Fruit fly (Drosophila melanogaster): ENCODE results near the gene PNUTS.

PNUTS gene

dm6 chr2L:856690-857488, 13.4 kb upstream of the PNUTS start (continued):
- TF ChIP-seq CG6791 (GFP tag; IDR thresholded peaks at IDR 0.05; ENCODE audit: partially characterized antibody) (no peak), peb (GFP tag; IDR thresholded peaks at IDR 0.05) (peak; percentile 83), unpg (GFP tag; optimal IDR thresholded peaks at IDR 0.05) (peak; percentile 80), CG6683 (GFP tag; optimal IDR thresholded peaks at IDR 0.05) (peak; percentile 50), Dll (GFP tag; IDR thresholded peaks at IDR 0.05; ENCODE audit: partially characterized antibody) (no peak), CG17912 (GFP tag; optimal IDR thresholded peaks at IDR 0.05) (no peak), Gug (GFP tag; IDR thresholded peaks at IDR 0.05) (peak; percentile 85), CG1792 (GFP tag; optimal IDR thresholded peaks at IDR 0.05) (peak; percentile 58), ro (GFP tag; IDR thresholded peaks at IDR 0.05) (peak; percentile 44; the same call in 1 of the 2 replicates), gt (GFP tag; IDR thresholded peaks at IDR 0.05) (peak; percentile 68), BtbVII (GFP tag; optimal IDR thresholded peaks at IDR 0.05) (peak; percentile 10), Dek (tag; optimal IDR thresholded peaks at IDR 0.05) (peak; percentile 66), CG7357 (GFP tag; IDR thresholded peaks at IDR 0.05) (peak; percentile 42; the same call in 1 of the 3 replicates), pita (GFP tag; optimal IDR thresholded peaks at IDR 0.05) (no peak), CG13624 (GFP tag; optimal IDR thresholded peaks at IDR 0.05) (peak; percentile 51), CG9727 (GFP tag; optimal IDR thresholded peaks at IDR 0.05) (peak; percentile 66), CoRest (tag; optimal IDR thresholded peaks at IDR 0.05) (peak; percentile 76), Doc3 (GFP tag; IDR thresholded peaks at IDR 0.05; ENCODE audit: partially characterized antibody) (no peak), yki (optimal IDR thresholded peaks at IDR 0.05) (no peak), gem (tag; optimal IDR thresholded peaks at IDR 0.05) (peak; percentile 83), phol (tag; optimal IDR thresholded peaks at IDR 0.05) (peak; percentile 79), CG7987 (GFP tag; optimal IDR thresholded peaks at IDR 0.05) (peak; percentile 12), CG2889 (GFP tag; IDR thresholded peaks at IDR 0.05) (no peak), ranshi (GFP tag; IDR thresholded peaks at IDR 0.05) (peak; percentile 84), vnd (GFP tag; IDR thresholded peaks at IDR 0.05; ENCODE audit: partially characterized antibody) (no peak), CG10366 (GFP tag; IDR thresholded peaks at IDR 0.05) (peak; percentile 90), CG2116 (GFP tag; optimal IDR thresholded peaks at IDR 0.05) (no peak), Six4 (GFP tag; optimal IDR thresholded peaks at IDR 0.05) (peak; percentile 62), shn (GFP tag; optimal IDR thresholded peaks at IDR 0.05) (peak; percentile 47), her (GFP tag; optimal IDR thresholded peaks at IDR 0.05) (peak; percentile 53), CG3281 (GFP tag; optimal IDR thresholded peaks at IDR 0.05) (peak; percentile 59), lbe (GFP tag; optimal IDR thresholded peaks at IDR 0.05) (no peak), CG14667 (GFP tag; IDR thresholded peaks at IDR 0.05) (peak; percentile 74), stwl (tag; optimal IDR thresholded peaks at IDR 0.05) (no peak), Bteb2 (GFP tag; optimal IDR thresholded peaks at IDR 0.05) (no peak), CG4730 (GFP tag; IDR thresholded peaks at IDR 0.05) (peak; percentile 85), Atf6 (GFP tag; IDR thresholded peaks at IDR 0.05) (peak; percentile 35; the same call in 1 of the 2 replicates), CG14965 (GFP tag; optimal IDR thresholded peaks at IDR 0.05; ENCODE audit: borderline replicate concordance) (no peak), D (optimal IDR thresholded peaks at IDR 0.05) (no peak), D (GFP tag; optimal IDR thresholded peaks at IDR 0.05) (peak; percentile 80), zen2 (GFP tag; IDR thresholded peaks at IDR 0.05; ENCODE audit: partially characterized antibody) (no peak), CG14441 (GFP tag; IDR thresholded peaks at IDR 0.05) (peak; percentile 80), toy (GFP tag; IDR thresholded peaks at IDR 0.05) (no peak), CG6765 (GFP tag; optimal IDR thresholded peaks at IDR 0.05) (no peak), zf30C (GFP tag; optimal IDR thresholded peaks at IDR 0.05) (no peak), CG9609 (GFP tag; optimal IDR thresholded peaks at IDR 0.05) (peak; percentile 63), Drgx (GFP tag; IDR thresholded peaks at IDR 0.05) (peak; percentile 49), psq (GFP tag; optimal IDR thresholded peaks at IDR 0.05) (no peak), CG30403 (GFP tag; optimal IDR thresholded peaks at IDR 0.05) (peak; percentile 72), Dp (GFP tag; optimal IDR thresholded peaks at IDR 0.05) (no peak)

Data from whole organism, embryonic.